Fruit fly (Drosophila melanogaster): ENCODE results near the gene CG42659.

CG42659 gene

DNA sequence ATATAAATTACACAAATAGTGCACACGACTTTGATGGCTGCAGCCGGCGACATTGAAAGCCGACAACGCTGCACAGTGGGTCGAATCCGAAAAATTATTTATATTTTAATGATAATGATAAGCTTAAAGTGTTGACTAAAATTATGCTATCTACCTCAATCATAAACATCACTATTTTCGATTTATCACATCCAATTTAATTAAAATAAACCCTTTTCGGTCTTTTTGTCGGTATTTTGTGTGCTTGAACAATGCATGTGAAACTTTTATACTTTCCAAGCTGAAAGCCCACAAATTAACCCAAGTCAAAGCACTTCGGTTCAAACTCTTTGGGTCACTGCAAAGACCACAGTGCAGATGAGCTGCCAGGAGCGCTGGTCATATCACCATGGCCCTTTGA is 1.7 kb upstream of the CG42659 start:
- no peak for TF ChIP-seq CG8478 (optimal IDR thresholded peaks at IDR 0.05)
- no peak for TF ChIP-seq EcR (GFP tag; optimal IDR thresholded peaks at IDR 0.05)
- no peak for TF ChIP-seq pan (optimal IDR thresholded peaks at IDR 0.05)
- TF ChIP-seq Dll (optimal IDR thresholded peaks at IDR 0.05): no peak
- TF ChIP-seq psq (optimal IDR thresholded peaks at IDR 0.05): no peak
- TF ChIP-seq usp (GFP tag; optimal IDR thresholded peaks at IDR 0.05): no peak

dm6 chr2L:18006327-18006726 is 833 bp upstream of the CG42659 start, which contains the start of gene CG5693:
Gene CG5693 (plus strand): TSS chr2L:18006627.
- TF ChIP-seq psq (optimal IDR thresholded peaks at IDR 0.05) (no peak), CG8478 (optimal IDR thresholded peaks at IDR 0.05) (no peak), pan (optimal IDR thresholded peaks at IDR 0.05) (no peak), usp (GFP tag; optimal IDR thresholded peaks at IDR 0.05) (no peak), Dll (optimal IDR thresholded peaks at IDR 0.05) (no peak), EcR (GFP tag; optimal IDR thresholded peaks at IDR 0.05) (no peak)

DNA sequence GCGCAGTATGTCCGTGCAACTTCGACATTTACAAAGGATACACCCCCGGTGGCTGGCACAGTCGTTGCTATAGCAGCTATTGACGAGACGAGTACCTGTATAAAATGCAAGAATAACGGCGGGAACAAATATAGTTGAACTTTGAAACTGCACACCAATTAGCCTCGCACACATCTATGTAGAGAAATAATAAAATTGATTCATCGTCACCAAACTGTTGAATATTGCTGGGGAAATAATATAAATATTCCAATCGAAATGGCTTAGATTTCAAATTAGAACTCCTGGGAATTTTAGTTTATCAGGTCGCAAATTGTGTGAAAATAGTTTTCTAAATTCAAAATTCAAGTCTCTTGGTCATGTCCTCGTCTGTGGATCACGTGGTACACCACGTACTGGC is 475 bp downstream of the CG42659 start, which contains the start of the genes CG42634 and CG42635:
Gene CG42634, plus strand, starts transcription at position 301 of the 400 bp plus-strand sequence.
Gene CG42635, plus strand, starts transcription at position 301 of the 400 bp plus-strand sequence.
- TF ChIP-seq psq (optimal IDR thresholded peaks at IDR 0.05) (no peak), pan (optimal IDR thresholded peaks at IDR 0.05) (no peak), usp (GFP tag; optimal IDR thresholded peaks at IDR 0.05) (no peak), CG8478 (optimal IDR thresholded peaks at IDR 0.05) (no peak), Dll (optimal IDR thresholded peaks at IDR 0.05) (no peak), EcR (GFP tag; optimal IDR thresholded peaks at IDR 0.05) (no peak)

DNA sequence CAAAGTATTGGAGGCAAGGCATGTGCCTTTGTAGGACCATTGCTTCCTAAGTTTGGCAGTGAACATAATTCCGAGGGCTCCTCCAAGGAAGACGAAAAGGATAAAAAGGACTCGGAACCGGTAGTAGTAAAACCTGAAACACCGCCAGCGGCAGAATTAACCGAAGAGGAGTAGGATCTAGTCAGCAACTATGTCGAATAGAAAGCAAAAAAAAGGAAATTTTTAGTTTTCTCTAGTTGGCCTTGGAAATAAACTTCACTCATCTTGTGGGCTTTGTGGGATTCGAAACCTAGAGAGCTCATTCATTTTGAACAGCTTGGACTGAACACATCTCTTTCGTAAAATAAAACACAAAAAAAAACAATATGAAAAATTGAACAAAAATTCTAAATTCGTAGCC is 1.5 kb downstream of the CG42659 start, which contains the start of gene CG31740:
Gene CG31740, plus strand, starts transcription at position 301 of the 400 bp plus-strand sequence.
- no peak for TF ChIP-seq CG8478 (optimal IDR thresholded peaks at IDR 0.05)
- no peak for TF ChIP-seq usp (GFP tag; optimal IDR thresholded peaks at IDR 0.05)
- no peak for TF ChIP-seq psq (optimal IDR thresholded peaks at IDR 0.05)
- no peak for TF ChIP-seq pan (optimal IDR thresholded peaks at IDR 0.05)
- TF ChIP-seq Dll (optimal IDR thresholded peaks at IDR 0.05): no peak
- TF ChIP-seq EcR (GFP tag; optimal IDR thresholded peaks at IDR 0.05): no peak

dm6 chr2L:18009672-18010071 is 2.5 kb downstream of the CG42659 start:
- TF ChIP-seq CG8478 (optimal IDR thresholded peaks at IDR 0.05): no peak
- TF ChIP-seq usp (GFP tag; optimal IDR thresholded peaks at IDR 0.05): no peak
- no peak for TF ChIP-seq psq (optimal IDR thresholded peaks at IDR 0.05)
- TF ChIP-seq Dll (optimal IDR thresholded peaks at IDR 0.05): no peak
- no peak for TF ChIP-seq pan (optimal IDR thresholded peaks at IDR 0.05)
- no peak for TF ChIP-seq EcR (GFP tag; optimal IDR thresholded peaks at IDR 0.05)

dm6 chr2L:18011375-18011774 is 4.2 kb downstream of the CG42659 start, which contains the start of gene elfless:
Gene elfless (minus strand): TSS chr2L:18011475.
- TF ChIP-seq Dll (optimal IDR thresholded peaks at IDR 0.05) (no peak), psq (optimal IDR thresholded peaks at IDR 0.05) (no peak), CG8478 (optimal IDR thresholded peaks at IDR 0.05) (no peak), EcR (GFP tag; optimal IDR thresholded peaks at IDR 0.05) (no peak), pan (optimal IDR thresholded peaks at IDR 0.05) (no peak), usp (GFP tag; optimal IDR thresholded peaks at IDR 0.05) (no peak)

- TF ChIP-seq pan (optimal IDR thresholded peaks at IDR 0.05) (no peak), Dll (optimal IDR thresholded peaks at IDR 0.05) (no peak), CG8478 (optimal IDR thresholded peaks at IDR 0.05) (no peak), psq (optimal IDR thresholded peaks at IDR 0.05) (no peak), EcR (GFP tag; optimal IDR thresholded peaks at IDR 0.05) (no peak), usp (GFP tag; optimal IDR thresholded peaks at IDR 0.05) (no peak)
These were observed 5.0 kb downstream of the CG42659 start, which contains the start of gene rdo for dm6 chr2L:18012168-18012567. Gene rdo (plus strand): TSS chr2L:18012380.

DNA sequence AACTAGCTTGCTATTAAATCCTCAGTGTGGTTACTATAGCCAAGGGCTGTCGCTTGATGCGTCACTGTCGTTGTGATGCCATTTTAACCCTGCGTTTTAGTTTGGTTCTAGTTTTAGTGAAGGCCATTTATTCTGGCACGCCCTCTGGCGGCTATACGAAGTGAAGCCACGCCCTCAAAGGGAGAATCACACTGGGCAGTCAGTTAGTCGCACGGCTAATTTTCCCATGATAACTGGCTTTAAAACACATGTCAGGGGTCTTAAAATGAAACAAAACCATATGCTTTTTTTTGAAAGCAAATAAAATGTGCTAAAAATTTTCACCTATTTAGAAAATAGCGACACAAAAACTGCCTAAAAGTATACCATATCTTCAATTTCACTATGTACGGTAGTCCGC is 25.6 kb downstream of the CG42659 start:
- no peak for TF ChIP-seq pan (optimal IDR thresholded peaks at IDR 0.05)
